Worm (Caenorhabditis elegans): ENCODE data around the gene tbc-17.

The tbc-17 gene

DNA sequence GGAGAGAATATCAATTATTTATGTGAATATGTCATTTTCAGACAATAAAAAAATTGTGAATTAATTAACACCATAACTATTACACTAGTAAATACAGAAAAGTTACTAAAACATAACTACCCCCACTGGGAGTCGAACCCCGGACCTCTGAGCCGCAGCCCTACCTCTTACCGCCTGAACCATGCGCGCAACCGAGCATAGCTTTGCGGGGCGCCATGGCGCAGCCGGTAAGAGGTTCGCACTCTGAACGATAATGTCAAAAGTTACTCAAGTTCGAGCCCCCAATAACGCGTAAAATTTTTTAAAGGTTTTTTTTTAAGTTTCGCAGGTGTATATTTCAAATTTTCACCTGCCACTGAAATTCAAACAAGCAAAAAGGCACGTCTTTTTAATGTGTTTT, 28.2 kb upstream of the tbc-17 start:
- no peak for TF ChIP-seq ceh-36 (tag; optimal IDR thresholded peaks at IDR 0.05)
- TF ChIP-seq hmbx-1 (tag; optimal IDR thresholded peaks at IDR 0.05) = no peak
- no peak for TF ChIP-seq pes-1 (GFP tag; IDR thresholded peaks at IDR 0.05)
- no peak for TF ChIP-seq scrt-1 (GFP tag; IDR thresholded peaks at IDR 0.05)

ce11 chrII:12668148-12668547, 26.1 kb upstream of the tbc-17 start:
- TF ChIP-seq tra-4 (tag; optimal IDR thresholded peaks at IDR 0.05) (no peak), aly-1 (tag; optimal IDR thresholded peaks at IDR 0.05) (no peak), ceh-13 (GFP tag; optimal IDR thresholded peaks at IDR 0.05) (no peak), hmg-4 (GFP tag; optimal IDR thresholded peaks at IDR 0.05) (no peak), hmbx-1 (tag; optimal IDR thresholded peaks at IDR 0.05) (no peak), tbx-37 (GFP tag; conservative IDR thresholded peaks at IDR 0.05) (no peak), flt-1 (GFP tag; IDR thresholded peaks at IDR 0.05) (no peak), sea-1 (GFP tag; conservative IDR thresholded peaks at IDR 0.05) (no peak), F13C5.2 (tag; optimal IDR thresholded peaks at IDR 0.05) (no peak), B0310.2 (tag; optimal IDR thresholded peaks at IDR 0.05) (no peak), pes-1 (GFP tag; IDR thresholded peaks at IDR 0.05) (no peak), hnd-1 (tag; optimal IDR thresholded peaks at IDR 0.05) (no peak), ama-1 (optimal IDR thresholded peaks at IDR 0.05) (no peak), scrt-1 (GFP tag; IDR thresholded peaks at IDR 0.05) (no peak), ets-7 (tag; optimal IDR thresholded peaks at IDR 0.05) (no peak), tbx-11 (GFP tag; IDR thresholded peaks at IDR 0.05) (no peak), ceh-36 (tag; optimal IDR thresholded peaks at IDR 0.05) (no peak)

DNA sequence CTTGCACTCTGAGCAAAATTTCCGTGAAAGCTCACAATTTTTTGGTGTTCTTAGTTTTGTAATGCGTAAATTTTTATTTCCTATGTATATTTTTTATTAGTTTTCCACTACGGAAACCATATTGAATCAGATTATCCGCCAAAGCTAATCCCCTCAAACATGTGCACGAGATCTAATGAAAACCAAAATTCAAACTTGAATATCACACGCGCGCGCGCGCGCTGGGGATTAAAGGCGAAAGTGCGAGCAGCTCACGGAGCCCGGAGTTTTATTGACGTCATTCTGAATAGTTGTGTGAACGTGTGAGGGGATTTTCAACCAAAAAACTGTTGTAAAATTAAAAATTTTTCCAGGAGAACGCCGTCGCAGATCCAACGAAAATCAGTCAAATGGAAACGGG, 25.3 kb upstream of the tbc-17 start:
- TF ChIP-seq flt-1 (GFP tag; IDR thresholded peaks at IDR 0.05) (no peak), B0310.2 (tag; optimal IDR thresholded peaks at IDR 0.05) (no peak), aly-1 (tag; optimal IDR thresholded peaks at IDR 0.05) (no peak), sea-1 (GFP tag; conservative IDR thresholded peaks at IDR 0.05) (no peak), hmbx-1 (tag; optimal IDR thresholded peaks at IDR 0.05) (no peak), ceh-36 (tag; optimal IDR thresholded peaks at IDR 0.05) (peak; percentile 25)

- TF ChIP-seq ets-7 (tag; optimal IDR thresholded peaks at IDR 0.05) (no peak), hnd-1 (tag; optimal IDR thresholded peaks at IDR 0.05) (no peak), flt-1 (GFP tag; IDR thresholded peaks at IDR 0.05) (no peak), pes-1 (GFP tag; IDR thresholded peaks at IDR 0.05) (no peak), hmg-4 (GFP tag; optimal IDR thresholded peaks at IDR 0.05) (no peak), tbx-11 (GFP tag; IDR thresholded peaks at IDR 0.05) (no peak), sea-1 (GFP tag; conservative IDR thresholded peaks at IDR 0.05) (no peak), F13C5.2 (tag; optimal IDR thresholded peaks at IDR 0.05) (no peak)
These were observed 24.9 kb upstream of the tbc-17 start for ce11 chrII:12669342-12669741.

DNA sequence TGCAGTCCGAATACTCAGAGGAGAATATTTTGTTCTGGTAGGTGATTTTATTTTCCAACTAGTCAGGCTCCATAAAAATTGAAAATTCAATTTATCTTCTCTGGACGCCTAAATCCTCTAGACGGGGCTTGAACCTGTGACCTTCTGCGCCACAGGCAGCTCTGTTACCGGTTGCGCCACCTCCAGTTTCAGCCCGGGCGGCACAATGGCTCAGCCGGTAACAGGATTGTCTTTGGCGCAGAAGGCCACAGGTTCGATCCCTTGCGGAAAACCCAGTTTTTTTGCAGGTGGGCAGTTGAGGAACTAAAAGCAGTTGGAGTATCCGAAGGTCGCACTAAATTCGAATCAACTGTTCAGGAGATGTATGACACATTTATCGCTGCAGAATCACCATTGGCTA, 24.3 kb upstream of the tbc-17 start:
- TF ChIP-seq ama-1 (optimal IDR thresholded peaks at IDR 0.05) (no peak), pes-1 (GFP tag; IDR thresholded peaks at IDR 0.05) (no peak), scrt-1 (GFP tag; IDR thresholded peaks at IDR 0.05) (no peak), ets-7 (tag; optimal IDR thresholded peaks at IDR 0.05) (no peak), ceh-13 (GFP tag; optimal IDR thresholded peaks at IDR 0.05) (no peak), tbx-37 (GFP tag; conservative IDR thresholded peaks at IDR 0.05) (no peak), aly-1 (tag; optimal IDR thresholded peaks at IDR 0.05) (no peak), hmg-4 (GFP tag; optimal IDR thresholded peaks at IDR 0.05) (no peak), hnd-1 (tag; optimal IDR thresholded peaks at IDR 0.05) (no peak)

DNA sequence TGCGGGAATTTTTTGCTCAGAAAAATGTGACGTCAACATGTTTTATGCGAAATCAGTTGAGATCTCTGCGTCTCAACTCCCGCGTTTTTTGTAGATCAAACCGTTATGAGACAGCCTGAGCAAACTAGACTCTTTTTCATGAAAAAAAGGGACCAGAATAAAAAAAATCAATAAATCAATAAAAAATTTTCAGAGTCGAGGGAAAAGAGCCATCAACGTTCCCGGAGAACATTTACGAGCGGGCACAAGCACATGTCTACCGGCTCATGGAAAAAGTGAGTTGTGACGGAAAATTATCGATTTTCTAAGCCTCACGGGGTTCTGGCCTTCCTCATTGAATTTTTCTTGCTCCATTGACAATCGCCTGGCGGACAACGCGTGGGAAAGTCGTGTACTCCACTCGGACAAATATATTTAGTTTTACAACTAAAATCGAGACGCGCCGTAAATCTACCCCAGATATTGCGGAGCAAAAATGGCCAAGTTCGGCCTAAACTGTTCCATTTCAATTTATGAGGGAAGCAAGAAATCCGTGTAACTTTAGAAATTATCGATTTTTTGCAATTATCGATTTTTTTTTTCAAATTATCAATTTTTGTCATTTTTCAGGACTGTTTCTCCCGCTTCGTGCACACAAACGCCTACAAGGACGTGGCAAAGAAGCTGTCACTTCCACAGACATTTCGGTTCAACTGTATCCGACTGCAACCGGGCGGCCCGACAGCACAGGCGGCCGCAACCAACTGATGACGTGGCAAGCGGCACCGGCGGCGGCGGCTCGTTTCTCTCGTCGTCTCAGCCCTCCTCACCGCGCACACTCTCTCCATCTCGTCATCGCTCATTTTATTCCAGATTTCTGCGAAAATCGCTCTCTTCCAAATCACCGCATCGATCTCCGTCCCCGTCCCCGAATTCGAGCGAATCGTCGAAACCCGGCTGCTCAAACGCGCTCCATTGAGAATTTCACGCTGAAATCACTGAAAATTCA, 23.0 kb upstream of the tbc-17 start:
- TF ChIP-seq flt-1 (GFP tag; IDR thresholded peaks at IDR 0.05) (no peak), hnd-1 (tag; optimal IDR thresholded peaks at IDR 0.05) (no peak), tra-4 (tag; optimal IDR thresholded peaks at IDR 0.05) (no peak), ama-1 (optimal IDR thresholded peaks at IDR 0.05) (no peak), tbx-11 (GFP tag; IDR thresholded peaks at IDR 0.05) (no peak), pes-1 (GFP tag; IDR thresholded peaks at IDR 0.05) (no peak), hmg-4 (GFP tag; optimal IDR thresholded peaks at IDR 0.05) (no peak), ceh-13 (GFP tag; optimal IDR thresholded peaks at IDR 0.05) (no peak), scrt-1 (GFP tag; IDR thresholded peaks at IDR 0.05) (no peak), aly-1 (tag; optimal IDR thresholded peaks at IDR 0.05) (no peak), ceh-36 (tag; optimal IDR thresholded peaks at IDR 0.05) (no peak), hmbx-1 (tag; optimal IDR thresholded peaks at IDR 0.05) (no peak), sea-1 (GFP tag; conservative IDR thresholded peaks at IDR 0.05) (no peak), B0310.2 (tag; optimal IDR thresholded peaks at IDR 0.05) (no peak), F13C5.2 (tag; optimal IDR thresholded peaks at IDR 0.05) (no peak)

DNA sequence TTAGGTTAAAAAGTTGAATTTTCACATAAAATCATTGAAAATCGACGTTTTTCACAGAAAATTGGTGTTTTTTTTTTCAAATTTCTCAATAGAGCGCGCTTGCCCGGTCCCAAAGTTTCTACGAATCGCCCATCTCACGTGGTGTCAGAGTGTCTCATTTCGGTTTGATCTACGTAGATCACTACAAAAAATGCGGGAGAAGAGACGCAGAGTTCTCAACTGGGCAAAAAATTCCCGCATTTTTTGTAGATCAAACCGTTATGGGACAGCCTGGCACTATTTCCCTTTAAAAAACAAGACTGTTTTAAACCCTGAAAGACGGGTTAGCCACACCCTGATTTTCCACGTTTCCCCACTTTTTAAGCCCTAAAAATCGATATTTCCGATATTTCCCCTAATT, 22.3 kb upstream of the tbc-17 start:
- TF ChIP-seq F13C5.2 (tag; optimal IDR thresholded peaks at IDR 0.05) (no peak), tbx-37 (GFP tag; conservative IDR thresholded peaks at IDR 0.05) (no peak), tra-4 (tag; optimal IDR thresholded peaks at IDR 0.05) (no peak), ceh-36 (tag; optimal IDR thresholded peaks at IDR 0.05) (no peak), hmbx-1 (tag; optimal IDR thresholded peaks at IDR 0.05) (no peak)

- no peak for TF ChIP-seq ets-7 (tag; optimal IDR thresholded peaks at IDR 0.05)
- TF ChIP-seq ama-1 (optimal IDR thresholded peaks at IDR 0.05) = no peak
- TF ChIP-seq tbx-37 (GFP tag; conservative IDR thresholded peaks at IDR 0.05) = no peak
- TF ChIP-seq hmg-4 (GFP tag; optimal IDR thresholded peaks at IDR 0.05) = no peak
- TF ChIP-seq tbx-11 (GFP tag; IDR thresholded peaks at IDR 0.05) = no peak
- TF ChIP-seq ceh-36 (tag; optimal IDR thresholded peaks at IDR 0.05) = no peak
- TF ChIP-seq tra-4 (tag; optimal IDR thresholded peaks at IDR 0.05) = no peak
These were observed 21.7 kb upstream of the tbc-17 start for ce11 chrII:12672512-12672911.
